Fruit fly (Drosophila melanogaster) whole organism, prepupa: Measurements from ENCODE around the gene Tpst.

Experiments used
- Blimp-1 ChIP-seq: fragments of 200-800 bp; sonication (Bioruptor generic); optimal IDR thresholded peaks from 3 replicates; lab custom pipeline; 2017; ENCODE audit warnings: missing biosample characterization, missing genetic modification characterization, mild to moderate bottlenecking, moderate library complexity, missing genetic modification reagents
- CG10631 ChIP-seq: fragments of 200-800 bp; sonication (Bioruptor generic); optimal IDR thresholded peaks from 2 replicates; lab custom pipeline; 2016; ENCODE audit warnings: missing biosample characterization, missing genetic modification characterization
- CG10669 ChIP-seq: fragments of 200-800 bp; sonication (Bioruptor generic); optimal IDR thresholded peaks from 3 replicates; lab custom pipeline; 2018; ENCODE audit warnings: missing biosample characterization, mild to moderate bottlenecking, missing genetic modification characterization, moderate library complexity
- CG15336 ChIP-seq: fragments of 200-800 bp; sonication (Bioruptor generic); IDR thresholded peaks from 2 replicates; pipeline ENCODE4 v1.3.6; 2022; ENCODE audit warnings: missing biosample characterization, missing genetic modification characterization
- CG3032 ChIP-seq: fragments of 200-800 bp; optimal IDR thresholded peaks from 2 replicates; lab custom pipeline; 2019; ENCODE audit warnings: missing biosample characterization, mild to moderate bottlenecking, missing genetic modification characterization, moderate library complexity
- CG34406 ChIP-seq: fragments of 200-800 bp; sonication (Bioruptor generic); optimal IDR thresholded peaks from 3 replicates; lab custom pipeline; 2016; ENCODE audit warnings: missing biosample characterization, missing genetic modification characterization
- CG6163 ChIP-seq: fragments of 200-800 bp; sonication (Bioruptor generic); IDR thresholded peaks from 3 replicates; pipeline ENCODE4 v1.3.6; 2022; ENCODE audit warnings: missing biosample characterization, missing genetic modification characterization
- CG6792 ChIP-seq: fragments of 200-800 bp; sonication (Bioruptor generic); optimal IDR thresholded peaks from 3 replicates; lab custom pipeline; 2016; ENCODE audit warnings: missing biosample characterization, missing genetic modification characterization
- CG6808 ChIP-seq: fragments of 200-800 bp; sonication (Bioruptor generic); optimal IDR thresholded peaks from 3 replicates; lab custom pipeline; 2017; ENCODE audit warnings: missing biosample characterization, missing genetic modification characterization, mild to moderate bottlenecking, moderate library complexity, missing genetic modification reagents
- CG6854 ChIP-seq: fragments of 200-800 bp; sonication (Bioruptor generic); optimal IDR thresholded peaks from 2 replicates; lab custom pipeline; 2017; ENCODE audit warnings: missing biosample characterization, mild to moderate bottlenecking, missing genetic modification characterization
- CG7368 ChIP-seq: fragments of 200-800 bp; sonication (Bioruptor generic); optimal IDR thresholded peaks from 3 replicates; lab custom pipeline; 2016; ENCODE audit warnings: missing biosample characterization, missing genetic modification characterization
- CG8319 ChIP-seq: fragments of 200-800 bp; sonication (Bioruptor generic); optimal IDR thresholded peaks from 3 replicates; lab custom pipeline; 2016; ENCODE audit warnings: missing biosample characterization, missing genetic modification characterization
- CG8632 ChIP-seq: fragments of 200-800 bp; sonication (Bioruptor generic); optimal IDR thresholded peaks from 3 replicates; lab custom pipeline; 2016; ENCODE audit warnings: missing biosample characterization, missing genetic modification characterization
- CG9139 ChIP-seq: fragments of 200-800 bp; sonication (Bioruptor generic); optimal IDR thresholded peaks from 3 replicates; lab custom pipeline; 2017; ENCODE audit warnings: missing biosample characterization, mild to moderate bottlenecking, missing genetic modification characterization
- Eip75B ChIP-seq: fragments of 200-800 bp; sonication (Bioruptor generic); optimal IDR thresholded peaks from 3 replicates; lab custom pipeline; 2016; ENCODE audit warnings: missing biosample characterization, missing genetic modification characterization
- Eip78C ChIP-seq: fragments of 200-800 bp; sonication (Bioruptor generic); peaks from one replicate; lab custom pipeline; 2016; ENCODE audit warnings: missing biosample characterization, missing genetic modification characterization
- Eip93F ChIP-seq: fragments of 200-800 bp; sonication (Bioruptor generic); optimal IDR thresholded peaks from 2 replicates; lab custom pipeline; 2016; ENCODE audit warnings: missing biosample characterization, mild to moderate bottlenecking, missing genetic modification characterization
- Ets21C ChIP-seq: fragments of 200-800 bp; sonication (Bioruptor generic); optimal IDR thresholded peaks from 3 replicates; lab custom pipeline; 2016; ENCODE audit warnings: missing biosample characterization, missing genetic modification characterization
- Gug ChIP-seq: fragments of 200-800 bp; sonication (Bioruptor generic); IDR thresholded peaks from 2 replicates; pipeline ENCODE4 v1.3.6; 2022; ENCODE audit warnings: missing biosample characterization, missing genetic modification characterization
- Hr4 ChIP-seq: fragments of 200-800 bp; sonication (Bioruptor generic); optimal IDR thresholded peaks from 3 replicates; lab custom pipeline; 2016; ENCODE audit warnings: missing biosample characterization, missing genetic modification characterization
- Lpt ChIP-seq: fragments of 200-800 bp; sonication (Bioruptor generic); optimal IDR thresholded peaks from 3 replicates; lab custom pipeline; 2016; ENCODE audit warnings: missing biosample characterization, missing genetic modification characterization
- Met ChIP-seq: fragments of 200-800 bp; sonication (Bioruptor generic); optimal IDR thresholded peaks from 3 replicates; lab custom pipeline; 2016; ENCODE audit warnings: missing biosample characterization, missing genetic modification characterization
- OdsH ChIP-seq: fragments of 200-800 bp; sonication (Bioruptor generic); optimal IDR thresholded peaks from 3 replicates; lab custom pipeline; 2016; ENCODE audit warnings: missing biosample characterization, missing genetic modification characterization
- Smox ChIP-seq: fragments of 200-800 bp; sonication (Bioruptor generic); optimal IDR thresholded peaks from 3 replicates; lab custom pipeline; 2016; ENCODE audit warnings: missing biosample characterization, missing genetic modification characterization
- Sox102F ChIP-seq: fragments of 200-800 bp; sonication (Bioruptor generic); optimal IDR thresholded peaks from 2 replicates; lab custom pipeline; 2016; ENCODE audit warnings: missing biosample characterization, mild to moderate bottlenecking, missing genetic modification characterization
- Sox14 ChIP-seq: fragments of 200-800 bp; sonication (Bioruptor generic); optimal IDR thresholded peaks from 3 replicates; lab custom pipeline; 2016; ENCODE audit warnings: missing biosample characterization, missing genetic modification characterization
- Sox15 ChIP-seq: fragments of 200-800 bp; sonication (Bioruptor generic); optimal IDR thresholded peaks from 3 replicates; lab custom pipeline; 2016; ENCODE audit warnings: missing biosample characterization, missing genetic modification characterization
- achi ChIP-seq: fragments of 200-800 bp; sonication (Bioruptor generic); optimal IDR thresholded peaks from 3 replicates; lab custom pipeline; 2016; ENCODE audit warnings: missing biosample characterization, missing genetic modification characterization
- cyc ChIP-seq: fragments of 200-800 bp; sonication (Bioruptor generic); optimal IDR thresholded peaks from 3 replicates; lab custom pipeline; 2016; ENCODE audit warnings: missing biosample characterization, missing genetic modification characterization
- dsx ChIP-seq: fragments of 200-800 bp; optimal IDR thresholded peaks from 3 replicates; lab custom pipeline; 2019; ENCODE audit warnings: missing biosample characterization, mild to moderate bottlenecking, missing genetic modification characterization, moderate library complexity; ENCODE audit not compliant: poor library complexity, severe bottlenecking
- eg ChIP-seq: fragments of 200-800 bp; sonication (Bioruptor generic); IDR thresholded peaks from 3 replicates; pipeline ENCODE4 v1.3.6; 2022; ENCODE audit warnings: missing biosample characterization, missing genetic modification characterization
- esn ChIP-seq: fragments of 200-800 bp; sonication (Bioruptor generic); optimal IDR thresholded peaks from 2 replicates; lab custom pipeline; 2016; ENCODE audit warnings: missing biosample characterization, mild to moderate bottlenecking, missing genetic modification characterization, moderate library complexity
- fd59A ChIP-seq: fragments of 200-800 bp; sonication (Bioruptor generic); optimal IDR thresholded peaks from 2 replicates; lab custom pipeline; 2017; ENCODE audit warnings: missing biosample characterization, mild to moderate bottlenecking, missing genetic modification characterization, missing genetic modification reagents
- fd85E ChIP-seq: fragments of 200-800 bp; sonication (Bioruptor generic); optimal IDR thresholded peaks from 3 replicates; lab custom pipeline; 2016; ENCODE audit warnings: missing biosample characterization, missing genetic modification characterization
- fkh ChIP-seq: fragments of 200-800 bp; sonication (Bioruptor generic); optimal IDR thresholded peaks from 3 replicates; lab custom pipeline; 2017; ENCODE audit warnings: missing biosample characterization, mild to moderate bottlenecking, missing genetic modification characterization, moderate library complexity
- lz ChIP-seq: fragments of 200-800 bp; sonication (Bioruptor generic); optimal IDR thresholded peaks from 3 replicates; lab custom pipeline; 2016; ENCODE audit warnings: missing biosample characterization, missing genetic modification characterization
- pdm3 ChIP-seq: fragments of 200-800 bp; sonication (Bioruptor generic); optimal IDR thresholded peaks from 3 replicates; lab custom pipeline; 2016; ENCODE audit warnings: missing biosample characterization, missing genetic modification characterization
- salr ChIP-seq, 2 experiments: fragments of 200-800 bp; sonication (Bioruptor generic); optimal IDR thresholded peaks; 3 replicates each; lab custom pipeline; 2016 to 2018; ENCODE audit warnings: missing biosample characterization in 2 of 2, missing genetic modification characterization in 2 of 2, mild to moderate bottlenecking in 1 of 2
- spab ChIP-seq: fragments of 200-800 bp; sonication (Bioruptor generic); optimal IDR thresholded peaks from 2 replicates; lab custom pipeline; 2017; ENCODE audit warnings: missing biosample characterization, mild to moderate bottlenecking, missing genetic modification characterization, missing genetic modification reagents
- svp ChIP-seq: fragments of 200-800 bp; sonication (Bioruptor generic); peaks from one replicate; lab custom pipeline; 2016; ENCODE audit warnings: missing biosample characterization, missing genetic modification characterization
- topi ChIP-seq: fragments of 200-800 bp; sonication (Bioruptor generic); optimal IDR thresholded peaks from 3 replicates; lab custom pipeline; 2016; ENCODE audit warnings: missing biosample characterization, missing genetic modification characterization

Gene Tpst

DNA sequence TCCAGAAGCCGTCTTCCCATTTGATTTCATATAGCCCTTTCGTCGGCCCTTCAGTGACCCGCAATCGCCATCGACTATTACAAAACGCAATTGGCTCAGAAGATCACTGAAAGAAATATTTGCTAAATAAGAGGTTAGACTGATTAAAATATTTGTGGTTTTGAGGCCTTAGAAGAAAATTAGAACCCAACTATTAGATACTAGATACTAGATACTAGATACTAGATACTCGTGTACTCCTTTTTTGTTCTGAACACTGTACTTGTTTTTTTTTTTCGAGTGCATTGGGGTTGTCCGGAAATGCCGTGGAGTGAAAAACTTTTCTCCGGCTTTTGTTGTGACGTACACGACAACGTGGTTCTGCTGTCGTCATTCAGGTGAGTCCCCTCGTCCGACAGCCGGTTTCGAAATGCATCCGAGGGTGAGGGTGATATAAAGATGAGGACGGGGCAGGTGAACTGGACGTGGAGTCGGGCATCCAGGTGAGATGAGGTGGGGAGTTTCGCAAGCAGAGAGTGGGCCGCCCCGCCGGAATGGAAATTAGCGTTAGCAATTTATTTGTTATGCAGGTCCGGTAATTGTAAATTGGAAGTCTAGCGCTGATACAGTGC, 66.8 kb downstream of the Tpst start (continued):
- TF ChIP-seq CG8632 (peak; percentile 34), fd59A (GFP tag; lab: Kevin White, UChicago) (no peak), Met (GFP tag; lab: Kevin White, UChicago) (peak; percentile 51), CG6792 (GFP tag; lab: Kevin White, UChicago) (peak; percentile 52), Lpt (GFP tag; lab: Kevin White, UChicago) (no peak), fd85E (GFP tag; lab: Kevin White, UChicago) (no peak), eg (GFP tag; lab: Robert Waterston, UW) (peak; percentile 52), CG6163 (GFP tag; lab: Robert Waterston, UW) (0 out of 3 replicates have a peak, but pooled peaks have one; percentile 31), pdm3 (GFP tag; lab: Kevin White, UChicago) (peak; percentile 54), CG8319 (GFP tag; lab: Kevin White, UChicago) (peak; percentile 17), Smox (GFP tag; lab: Kevin White, UChicago) (peak; percentile 23), CG6854 (GFP tag; lab: Kevin White, UChicago) (no peak), CG9139 (no peak), Eip78C (GFP tag; lab: Kevin White, UChicago) (peak; percentile 78), topi (GFP tag; lab: Kevin White, UChicago) (peak; percentile 65), dsx (no peak), CG10631 (GFP tag; lab: Kevin White, UChicago) (peak; percentile 21), cyc (GFP tag; lab: Kevin White, UChicago) (peak; percentile 58), CG3032 (no peak), lz (GFP tag; lab: Kevin White, UChicago) (peak; percentile 62), Blimp-1 (GFP tag; lab: Kevin White, UChicago) (no peak), Gug (GFP tag; lab: Robert Waterston, UW) (no peak), OdsH (peak; percentile 48), CG6808 (GFP tag; lab: Kevin White, UChicago) (no peak), Sox14 (GFP tag; lab: Kevin White, UChicago) (peak; percentile 30)
- TF ChIP-seq, all 60 proteins: peak for 34

DNA sequence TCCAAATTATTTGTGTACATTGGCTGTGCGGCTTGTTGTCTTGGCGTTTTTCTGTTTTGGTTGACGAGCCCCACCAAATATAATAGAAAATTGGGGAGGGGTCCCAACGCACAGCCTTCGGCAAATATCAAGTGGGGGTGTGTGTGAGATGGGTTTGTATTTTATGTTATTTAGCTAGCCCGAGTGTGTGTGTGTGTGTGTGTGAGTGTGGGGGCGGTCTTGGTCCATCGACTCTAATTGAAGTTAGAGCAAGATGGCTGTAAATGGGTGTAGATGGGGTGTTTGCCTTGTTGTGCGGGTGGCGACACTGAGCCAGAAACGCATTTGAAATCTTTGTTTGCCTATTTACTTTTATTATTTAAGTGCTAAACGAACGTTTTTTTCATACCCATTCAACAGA, 69.0 kb downstream of the Tpst start:
- TF ChIP-seq fkh (GFP tag; lab: Kevin White, UChicago) (peak; percentile 78), CG6854 (GFP tag; lab: Kevin White, UChicago) (no peak)
- TF ChIP-seq, all 60 proteins: peak for 1

DNA sequence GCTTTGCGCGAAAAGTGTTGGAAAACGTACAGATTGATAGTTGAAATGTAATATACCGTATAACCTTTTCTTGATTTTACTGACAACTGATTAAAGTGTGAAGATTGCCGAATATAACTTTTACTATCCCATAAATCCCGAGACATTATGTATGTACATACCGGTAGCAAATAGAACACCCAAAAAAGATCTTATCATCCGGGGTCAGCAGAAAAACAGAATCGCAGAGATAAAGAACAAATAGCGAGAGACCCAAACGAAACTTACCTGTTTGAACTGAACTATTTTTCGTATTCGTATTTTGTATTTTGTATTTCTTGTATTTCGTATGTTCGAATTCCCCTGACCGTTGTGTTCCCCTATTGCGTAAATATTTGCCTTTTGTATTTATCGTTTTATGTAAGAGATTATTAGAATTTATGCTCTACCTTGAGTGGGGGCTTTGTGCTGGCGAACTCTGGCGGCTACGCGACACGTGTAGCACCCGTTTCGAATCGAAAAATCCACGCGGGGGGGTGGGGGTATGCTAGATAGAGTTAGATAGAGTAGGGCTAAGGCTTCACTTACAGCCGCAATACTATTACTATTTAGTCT, 69.8 kb downstream of the Tpst start:
- TF ChIP-seq fkh (GFP tag; lab: Kevin White, UChicago) (peak; percentile 35), CG10669 (no peak)

DNA sequence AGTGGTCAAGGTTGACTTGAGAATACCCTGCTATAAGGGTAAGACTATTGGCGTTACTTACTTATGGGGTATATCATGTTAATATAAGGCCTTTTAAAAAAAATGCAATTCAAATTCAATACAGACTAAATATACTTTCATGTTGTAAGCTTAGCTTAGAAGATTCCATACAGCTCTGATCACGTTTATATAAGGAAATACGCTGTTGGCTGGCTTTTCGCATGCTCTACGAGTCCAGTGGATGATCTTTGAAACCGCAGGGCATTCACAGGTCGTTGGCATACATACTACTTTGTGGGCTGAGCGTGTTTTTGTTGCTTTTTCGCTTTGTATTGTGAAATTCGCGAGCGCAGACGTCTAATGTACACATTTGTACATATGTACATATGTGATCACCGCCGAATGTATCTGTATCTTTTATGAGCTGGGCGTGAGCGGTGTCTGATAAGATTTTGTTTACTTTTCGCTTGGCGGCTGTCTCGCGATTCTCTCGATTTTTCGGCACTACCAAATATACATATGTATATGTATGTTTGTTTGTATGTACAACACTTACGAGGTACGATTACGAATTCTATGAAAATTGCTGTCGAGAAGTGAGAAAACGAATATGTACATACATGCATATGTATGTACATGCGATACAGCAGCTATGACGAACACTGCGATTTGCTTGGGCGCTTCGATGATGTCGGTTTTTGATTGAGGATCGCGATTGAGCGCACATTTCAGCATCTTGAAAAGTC, 70.8 kb downstream of the Tpst start:
- TF ChIP-seq Ets21C (GFP tag; lab: Kevin White, UChicago) (peak; percentile 24), Smox (GFP tag; lab: Kevin White, UChicago) (peak; percentile 24), esn (GFP tag; lab: Kevin White, UChicago) (peak; percentile 54), salr (GFP tag; optimal IDR thresholded peaks at IDR 0.05; lab: Kevin White, UChicago) (peak in 1 of 2 experiments; percentile 33), CG10669 (no peak), CG34406 (GFP tag; lab: Kevin White, UChicago) (peak; percentile 8), cyc (GFP tag; lab: Kevin White, UChicago) (peak; percentile 46), fkh (GFP tag; lab: Kevin White, UChicago) (peak; percentile 92), CG8319 (GFP tag; lab: Kevin White, UChicago) (no peak), CG15336 (GFP tag; lab: Robert Waterston, UW) (no peak; the same call in 1 of the 2 replicates), svp (peak; percentile 94), Eip75B (peak; percentile 47), achi (GFP tag; lab: Kevin White, UChicago) (peak; percentile 35), CG3032 (no peak), Eip93F (no peak), spab (GFP tag; lab: Kevin White, UChicago) (no peak), Hr4 (GFP tag; lab: Kevin White, UChicago) (peak; percentile 52), eg (GFP tag; lab: Robert Waterston, UW) (no peak), CG6808 (GFP tag; lab: Kevin White, UChicago) (no peak), Blimp-1 (GFP tag; lab: Kevin White, UChicago) (peak; percentile 4), Lpt (GFP tag; lab: Kevin White, UChicago) (no peak), Eip78C (GFP tag; lab: Kevin White, UChicago) (peak; percentile 71), Gug (GFP tag; lab: Robert Waterston, UW) (no peak), Sox102F (peak; percentile 40), topi (GFP tag; lab: Kevin White, UChicago) (peak; percentile 55), Sox15 (GFP tag; lab: Kevin White, UChicago) (peak; percentile 16), CG7368 (no peak)
